Worm (Caenorhabditis elegans): ENCODE measurements around the gene F54C8.7.

F54C8.7 gene

ce11 chrIII:9467857-9468256 lies 14.0 kb upstream of the F54C8.7 start, which contains the start of gene tag-342:
tag-342 (plus strand) TSS chrIII:9468157.
- no peak for TF ChIP-seq pag-3 (tag; optimal IDR thresholded peaks at IDR 0.05; ENCODE audit: borderline replicate concordance, insufficient read depth)
- no peak for TF ChIP-seq mab-9 (GFP tag; IDR thresholded peaks at IDR 0.05)

- TF ChIP-seq elt-3 (tag; optimal IDR thresholded peaks at IDR 0.05) (peak in 1 of 6 experiments; percentile 54), egl-13 (tag; optimal IDR thresholded peaks at IDR 0.05) (no peak), lin-15B (tag; optimal IDR thresholded peaks at IDR 0.05) (peak; percentile 64), aly-2 (tag; optimal IDR thresholded peaks at IDR 0.05) (no peak), nhr-77 (tag; optimal IDR thresholded peaks at IDR 0.05) (peak; percentile 39), ama-1 (optimal IDR thresholded peaks at IDR 0.05) (no peak), efl-1 (optimal IDR thresholded peaks at IDR 0.05) (peak; percentile 75 to 77), efl-1 (GFP tag; optimal IDR thresholded peaks at IDR 0.05 in 1 of 2) (peak; percentile 70 to 97), mab-9 (GFP tag; IDR thresholded peaks at IDR 0.05) (no peak), lin-35 (GFP tag; optimal IDR thresholded peaks at IDR 0.05) (peak; percentile 72 to 83), lin-14 (GFP tag; optimal IDR thresholded peaks at IDR 0.05) (peak; percentile 55), sup-37 (GFP tag; optimal IDR thresholded peaks at IDR 0.05) (no peak), hpl-2 (GFP tag; optimal IDR thresholded peaks at IDR 0.05) (peak; percentile 22), irx-1 (tag; optimal IDR thresholded peaks at IDR 0.05) (no peak), ceh-82 (tag; optimal IDR thresholded peaks at IDR 0.05) (peak; percentile 18 to 55 (median 29)), ces-1 (GFP tag; optimal IDR thresholded peaks at IDR 0.05) (no peak), mdl-1 (tag; optimal IDR thresholded peaks at IDR 0.05) (peak in 1 of 2 experiments; percentile 3), fos-1 (tag; optimal IDR thresholded peaks at IDR 0.05) (peak; percentile 1), pag-3 (tag; optimal IDR thresholded peaks at IDR 0.05; ENCODE audit: borderline replicate concordance, insufficient read depth) (no peak), unc-86 (tag; optimal IDR thresholded peaks at IDR 0.05) (peak; percentile 17), dsc-1 (tag; optimal IDR thresholded peaks at IDR 0.05) (peak; percentile 44), unc-30 (tag; optimal IDR thresholded peaks at IDR 0.05) (no peak), fkh-4 (tag; optimal IDR thresholded peaks at IDR 0.05; ENCODE audit: borderline replicate concordance) (no peak), sox-4 (tag; optimal IDR thresholded peaks at IDR 0.05) (peak; percentile 26), rnt-1 (tag; optimal IDR thresholded peaks at IDR 0.05) (peak; percentile 83), Y116A8C.19 (tag; optimal IDR thresholded peaks at IDR 0.05; ENCODE audit: borderline replicate concordance) (no peak), lin-39 (tag; optimal IDR thresholded peaks at IDR 0.05) (peak; percentile 2), mep-1 (tag; optimal IDR thresholded peaks at IDR 0.05) (peak; percentile 51), zag-1 (tag; optimal IDR thresholded peaks at IDR 0.05) (no peak), tlp-1 (tag; optimal IDR thresholded peaks at IDR 0.05) (no peak), lir-3 (tag; optimal IDR thresholded peaks at IDR 0.05; ENCODE audit: poor library complexity) (peak; percentile 59), nhr-237 (tag; optimal IDR thresholded peaks at IDR 0.05) (no peak), unc-98 (GFP tag; IDR thresholded peaks at IDR 0.05) (no peak), fkh-10 (GFP tag; optimal IDR thresholded peaks at IDR 0.05) (no peak), swsn-7 (tag; optimal IDR thresholded peaks at IDR 0.05) (peak; percentile 68), blmp-1 (tag; optimal IDR thresholded peaks at IDR 0.05) (peak; percentile 30), ceh-88 (GFP tag; IDR thresholded peaks at IDR 0.05) (no peak), nhr-19 (GFP tag; conservative IDR thresholded peaks at IDR 0.05) (peak; percentile 46), elt-2 (tag; optimal IDR thresholded peaks at IDR 0.05) (peak; percentile 64), nhr-76 (tag; optimal IDR thresholded peaks at IDR 0.05) (no peak), pqm-1 (tag; optimal IDR thresholded peaks at IDR 0.05) (no peak), alr-1 (tag; optimal IDR thresholded peaks at IDR 0.05; ENCODE audit: borderline replicate concordance) (no peak), ztf-11 (tag; optimal IDR thresholded peaks at IDR 0.05) (peak in 1 of 2 experiments; percentile 10), ceh-90 (tag; optimal IDR thresholded peaks at IDR 0.05) (peak; percentile 57), unc-62 (GFP tag; optimal IDR thresholded peaks at IDR 0.05) (no peak), dpl-1 (GFP tag; optimal IDR thresholded peaks at IDR 0.05) (peak; percentile 70 to 80 (median 75)), nhr-84 (tag; optimal IDR thresholded peaks at IDR 0.05) (no peak), fkh-8 (tag; optimal IDR thresholded peaks at IDR 0.05) (peak; percentile 27), ceh-63 (GFP tag; optimal IDR thresholded peaks at IDR 0.05) (no peak), unc-130 (tag; optimal IDR thresholded peaks at IDR 0.05) (peak; percentile 12), lin-13 (GFP tag; optimal IDR thresholded peaks at IDR 0.05) (peak; percentile 58)
Measured at ce11 chrIII:9467095-9467494, 13.2 kb upstream of the F54C8.7 start, which contains the start of gene baf-1. baf-1 (plus strand) TSS chrIII:9467464.
